Worm (Caenorhabditis elegans) whole organism, L2 larva: Measurements from ENCODE around the gene rps-16.

Experiments used
- blmp-1 ChIP-seq: sonication (generic microtip); optimal IDR thresholded peaks from 2 replicates; lab custom pipeline; 2017; ENCODE audit warnings: missing genetic modification characterization, mild to moderate bottlenecking, missing compliant biosample characterization, antibody characterized with exemption, moderate library complexity; ENCODE audit not compliant: insufficient read depth
- fos-1 ChIP-seq: fragments of 150-350 bp; optimal IDR thresholded peaks from 2 replicates; lab custom pipeline; 2014; ENCODE audit warnings: missing biosample characterization, missing genetic modification characterization
- lsy-2 ChIP-seq, 2 experiments: fragments of 150-350 bp in 1 of 2; sonication (generic microtip) in 1 of 2; optimal IDR thresholded peaks; 2 replicates each; lab custom pipeline; 2014 to 2017; ENCODE audit warnings: missing biosample characterization in 2 of 2, missing genetic modification characterization in 2 of 2
- nhr-237 ChIP-seq: fragments of 150-350 bp; optimal IDR thresholded peaks from 2 replicates; lab custom pipeline; 2014; ENCODE audit warnings: missing biosample characterization, missing genetic modification characterization
- sem-4 ChIP-seq: fragments of 150-350 bp; optimal IDR thresholded peaks from 2 replicates; lab custom pipeline; 2014; ENCODE audit warnings: missing biosample characterization, missing genetic modification reagents, missing genetic modification characterization
- ztf-11 ChIP-seq: sonication (generic microtip); optimal IDR thresholded peaks from 2 replicates; lab custom pipeline; 2017; ENCODE audit warnings: missing biosample characterization, missing genetic modification characterization
- ztf-4 ChIP-seq: fragments of 150-350 bp; optimal IDR thresholded peaks from 2 replicates; lab custom pipeline; 2014; ENCODE audit warnings: missing biosample characterization, missing genetic modification characterization

DNA sequence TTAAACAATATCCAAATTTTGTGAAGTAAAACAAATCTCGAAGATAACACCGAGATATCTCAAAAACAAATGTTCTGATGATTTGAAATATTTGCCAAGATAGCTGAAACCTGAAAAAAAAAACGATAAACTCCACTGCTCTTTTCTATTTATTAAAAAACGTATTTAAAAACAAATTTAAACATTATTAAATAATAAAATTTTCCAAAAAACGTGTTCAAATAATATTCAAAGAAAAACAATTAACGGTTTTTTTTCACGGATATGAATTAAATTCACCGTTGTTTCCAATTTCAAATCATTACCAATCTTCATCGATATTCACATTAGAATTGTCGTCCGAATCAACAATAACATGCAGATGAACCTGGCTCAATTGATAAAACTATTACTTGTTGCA is 4.1 kb downstream of the rps-16 start, which contains the start of gene irld-14:
- TF ChIP-seq lsy-2 (tag; optimal IDR thresholded peaks at IDR 0.05; lab: Kevin White, UChicago), result no peak
- no peak for TF ChIP-seq ztf-4 (tag; lab: Kevin White, UChicago)
- no peak for TF ChIP-seq nhr-237
- no peak for TF ChIP-seq blmp-1 (tag; lab: Kevin White, UChicago)
- TF ChIP-seq sem-4, result no peak
- TF ChIP-seq ztf-11 (tag; lab: Kevin White, UChicago), result no peak
- no peak for TF ChIP-seq fos-1 (tag; lab: Kevin White, UChicago)
